Fruit fly (Drosophila melanogaster): Measurements from ENCODE around the gene myd.

myd gene

dm6 chr3R:19151848-19152787 is 28.3 kb upstream of the myd start (continued):
- TF ChIP-seq Mrtf (GFP tag; IDR thresholded peaks at IDR 0.05) (no peak; the same call in 2 of the 3 replicates), yki (optimal IDR thresholded peaks at IDR 0.05) (no peak), CG6175 (GFP tag; IDR thresholded peaks at IDR 0.05) (no peak), esg (GFP tag; conservative IDR thresholded peaks at IDR 0.05) (peak; percentile 56), CG2712 (tag; optimal IDR thresholded peaks at IDR 0.05) (peak; percentile 17), Meics (GFP tag; optimal IDR thresholded peaks at IDR 0.05) (peak; percentile 38), pfk (GFP tag; optimal IDR thresholded peaks at IDR 0.05) (no peak), grn (GFP tag; optimal IDR thresholded peaks at IDR 0.05) (no peak), CG3995 (GFP tag; optimal IDR thresholded peaks at IDR 0.05) (no peak), CG3838 (GFP tag; optimal IDR thresholded peaks at IDR 0.05) (no peak), row (GFP tag; IDR thresholded peaks at IDR 0.05) (peak; percentile 59; the same call in 2 of the 3 replicates), kni (GFP tag; optimal IDR thresholded peaks at IDR 0.05) (no peak), sens-2 (GFP tag; IDR thresholded peaks at IDR 0.05) (no peak), Atf-2 (GFP tag; optimal IDR thresholded peaks at IDR 0.05) (no peak), Max (GFP tag; optimal IDR thresholded peaks at IDR 0.05) (no peak), corto (GFP tag; optimal IDR thresholded peaks at IDR 0.05) (no peak), gcm2 (GFP tag; optimal IDR thresholded peaks at IDR 0.05) (no peak), fu2 (GFP tag; optimal IDR thresholded peaks at IDR 0.05) (no peak), HmgD (GFP tag; optimal IDR thresholded peaks at IDR 0.05) (no peak), CG4730 (GFP tag; IDR thresholded peaks at IDR 0.05) (no peak), Hr39 (optimal IDR thresholded peaks at IDR 0.05) (no peak), bigmax (GFP tag; optimal IDR thresholded peaks at IDR 0.05) (no peak), ttk (GFP tag; IDR thresholded peaks at IDR 0.05) (peak; percentile 67), CG31224 (GFP tag; IDR thresholded peaks at IDR 0.05) (peak; percentile 58), cato (GFP tag; optimal IDR thresholded peaks at IDR 0.05; ENCODE audit: borderline replicate concordance) (no peak), Six4 (GFP tag; optimal IDR thresholded peaks at IDR 0.05) (no peak), zf30C (GFP tag; optimal IDR thresholded peaks at IDR 0.05) (no peak), E2f2 (GFP tag; IDR thresholded peaks at IDR 0.05) (no peak), pan (optimal IDR thresholded peaks at IDR 0.05) (no peak), pan (GFP tag; optimal IDR thresholded peaks at IDR 0.05 in 1 of 2, IDR thresholded peaks at IDR 0.05 in 1 of 2) (peak in 1 of 2 experiments; percentile 60), luna (GFP tag; optimal IDR thresholded peaks at IDR 0.05) (no peak), CG15479 (GFP tag; optimal IDR thresholded peaks at IDR 0.05) (no peak), tna (GFP tag; IDR thresholded peaks at IDR 0.05; ENCODE audit: partially characterized antibody) (no peak), Abd-B (GFP tag; optimal IDR thresholded peaks at IDR 0.05) (no peak), Hsf (GFP tag; optimal IDR thresholded peaks at IDR 0.05) (no peak), Oli (tag; optimal IDR thresholded peaks at IDR 0.05) (peak; percentile 33), fd3F (GFP tag; optimal IDR thresholded peaks at IDR 0.05) (peak; percentile 25), CG9817 (tag; optimal IDR thresholded peaks at IDR 0.05) (peak; percentile 35), CG13894 (tag; optimal IDR thresholded peaks at IDR 0.05) (no peak), CG7271 (tag; optimal IDR thresholded peaks at IDR 0.05) (no peak), CG1024 (GFP tag; IDR thresholded peaks at IDR 0.05) (no peak), CG14050 (GFP tag; IDR thresholded peaks at IDR 0.05) (0 out of 3 replicates have a peak, but pooled peaks have one; percentile 17), Ssrp (tag; optimal IDR thresholded peaks at IDR 0.05) (peak; percentile 19), Usf (GFP tag; optimal IDR thresholded peaks at IDR 0.05) (no peak), aop (GFP tag; IDR thresholded peaks at IDR 0.05) (no peak), CG31441 (GFP tag; IDR thresholded peaks at IDR 0.05) (0 out of 2 replicates have a peak, but pooled peaks have one; percentile 24), CG1832 (GFP tag; optimal IDR thresholded peaks at IDR 0.05) (no peak), Atf3 (GFP tag; optimal IDR thresholded peaks at IDR 0.05) (no peak), shn (GFP tag; optimal IDR thresholded peaks at IDR 0.05) (no peak), CG7839 (tag; optimal IDR thresholded peaks at IDR 0.05) (peak; percentile 53)
